Worm (Caenorhabditis elegans) whole organism, late embryonic: ENCODE data around the gene acs-11.

ENCODE experiments used
- ama-1 ChIP-seq: fragments of 150-350 bp; optimal IDR thresholded peaks from 2 replicates; lab custom pipeline; 2014
- ceh-48 ChIP-seq: sonication (generic microtip); optimal IDR thresholded peaks from 2 replicates; lab custom pipeline; 2016; ENCODE audit warnings: missing genetic modification characterization, inconsistent platforms, missing compliant biosample characterization
- nhr-11 ChIP-seq: fragments of 150-350 bp; optimal IDR thresholded peaks from 2 replicates; lab custom pipeline; 2014; ENCODE audit warnings: missing biosample characterization, missing genetic modification characterization

ce11 chrII:4741527-4742187 lies at the start of gene acs-11:
- TF ChIP-seq ama-1 (no peak), ceh-48 (no peak), nhr-11 (tag; lab: Kevin White, UChicago) (no peak)
